Worm (Caenorhabditis elegans) whole organism, L3 larva: ENCODE measurements around the gene ZK662.2.

Experiments used
- R02D3.7 ChIP-seq: fragments of 150-350 bp; optimal IDR thresholded peaks from 2 replicates; lab custom pipeline; 2014; ENCODE audit warnings: missing biosample characterization, missing genetic modification characterization
- ZK546.5 ChIP-seq: sonication (generic microtip); optimal IDR thresholded peaks from 2 replicates; lab custom pipeline; 2017; ENCODE audit warnings: missing biosample characterization, missing genetic modification characterization
- aly-2 ChIP-seq: fragments of 150-350 bp; optimal IDR thresholded peaks from 2 replicates; lab custom pipeline; 2014; ENCODE audit warnings: missing biosample characterization, missing genetic modification characterization
- ceh-16 ChIP-seq: sonication (generic microtip); optimal IDR thresholded peaks from 2 replicates; lab custom pipeline; 2017; ENCODE audit warnings: missing biosample characterization, missing genetic modification characterization
- ceh-82 ChIP-seq: fragments of 150-350 bp; optimal IDR thresholded peaks from 2 replicates; lab custom pipeline; 2014; ENCODE audit warnings: missing biosample characterization, missing genetic modification characterization
- ceh-9 ChIP-seq: sonication (generic microtip); optimal IDR thresholded peaks from 2 replicates; lab custom pipeline; 2018; ENCODE audit warnings: missing biosample characterization, missing genetic modification characterization
- daf-12 ChIP-seq: fragments of 150-350 bp; optimal IDR thresholded peaks from 2 replicates; lab custom pipeline; 2014; ENCODE audit warnings: missing biosample characterization, missing genetic modification reagents, missing genetic modification characterization
- egl-27 ChIP-seq: sonication (generic microtip); optimal IDR thresholded peaks from 4 replicates; lab custom pipeline; 2017; ENCODE audit warnings: missing biosample characterization, missing genetic modification reagents, missing genetic modification characterization
- elt-1 ChIP-seq: fragments of 150-350 bp; optimal IDR thresholded peaks from 2 replicates; lab custom pipeline; 2014; ENCODE audit warnings: missing biosample characterization, missing genetic modification characterization
- elt-2 ChIP-seq: sonication (generic microtip); optimal IDR thresholded peaks from 2 replicates; lab custom pipeline; 2016; ENCODE audit warnings: missing genetic modification reagents, mild to moderate bottlenecking, missing genetic modification characterization, missing compliant biosample characterization
- elt-3 ChIP-seq, 3 experiments: fragments of 150-350 bp in 1 of 3; sonication (generic microtip) in 2 of 3; optimal IDR thresholded peaks; 2 replicates in 2 of 3; 4 replicates in 1 of 3; lab custom pipeline; 2014 to 2017; ENCODE audit warnings: missing biosample characterization in 3 of 3, missing genetic modification characterization in 3 of 3
- eor-1 ChIP-seq, 2 experiments: fragments of 150-350 bp; optimal IDR thresholded peaks; 2 replicates each; lab custom pipeline; 2014 to 2018; ENCODE audit warnings: missing biosample characterization in 2 of 2, missing genetic modification characterization in 2 of 2
- fkh-10 ChIP-seq: sonication (generic microtip); optimal IDR thresholded peaks from 2 replicates; lab custom pipeline; 2017; ENCODE audit warnings: missing biosample characterization, missing genetic modification reagents, missing genetic modification characterization
- fos-1 ChIP-seq: fragments of 150-350 bp; optimal IDR thresholded peaks from 2 replicates; lab custom pipeline; 2014; ENCODE audit warnings: missing biosample characterization, missing genetic modification characterization
- hmg-11 ChIP-seq: sonication (generic microtip); optimal IDR thresholded peaks from 2 replicates; lab custom pipeline; 2016; ENCODE audit warnings: missing genetic modification characterization, missing compliant biosample characterization
- jun-1 ChIP-seq: fragments of 150-350 bp; optimal IDR thresholded peaks from 2 replicates; lab custom pipeline; 2014; ENCODE audit warnings: missing biosample characterization, missing genetic modification reagents, missing genetic modification characterization
- lin-15B ChIP-seq: fragments of 150-350 bp; optimal IDR thresholded peaks from 2 replicates; lab custom pipeline; 2014; ENCODE audit warnings: missing biosample characterization, missing genetic modification characterization
- lin-39 ChIP-seq: fragments of 150-350 bp; optimal IDR thresholded peaks from 2 replicates; lab custom pipeline; 2018; ENCODE audit warnings: missing biosample characterization, missing genetic modification reagents, missing genetic modification characterization
- lsy-12 ChIP-seq: sonication (generic microtip); optimal IDR thresholded peaks from 2 replicates; lab custom pipeline; 2016; ENCODE audit warnings: mild to moderate bottlenecking, missing genetic modification characterization, missing compliant biosample characterization
- mdl-1 ChIP-seq: fragments of 150-350 bp; optimal IDR thresholded peaks from 2 replicates; lab custom pipeline; 2014; ENCODE audit warnings: missing biosample characterization, missing genetic modification characterization
- mml-1 ChIP-seq: fragments of 150-350 bp; sonication (generic microtip); optimal IDR thresholded peaks from 3 replicates; lab custom pipeline; 2014; ENCODE audit warnings: missing biosample characterization, missing genetic modification characterization
- nfya-1 ChIP-seq: sonication (generic microtip); optimal IDR thresholded peaks from 2 replicates; lab custom pipeline; 2017; ENCODE audit warnings: missing genetic modification characterization, mild to moderate bottlenecking, missing compliant biosample characterization, antibody characterized with exemption, moderate library complexity; ENCODE audit not compliant: insufficient read depth
- nhr-11 ChIP-seq: fragments of 150-350 bp; optimal IDR thresholded peaks from 2 replicates; lab custom pipeline; 2014; ENCODE audit warnings: missing biosample characterization, missing genetic modification characterization
- nhr-23 ChIP-seq: fragments of 150-350 bp; optimal IDR thresholded peaks from 2 replicates; lab custom pipeline; 2014; ENCODE audit warnings: missing biosample characterization, missing genetic modification reagents, missing genetic modification characterization
- nhr-237 ChIP-seq: fragments of 150-350 bp; optimal IDR thresholded peaks from 2 replicates; lab custom pipeline; 2014; ENCODE audit warnings: missing biosample characterization, missing genetic modification characterization
- nhr-28 ChIP-seq: fragments of 150-350 bp; optimal IDR thresholded peaks from 2 replicates; lab custom pipeline; 2014; ENCODE audit warnings: missing biosample characterization, missing genetic modification characterization
- nhr-67 ChIP-seq: fragments of 150-350 bp; optimal IDR thresholded peaks from 2 replicates; lab custom pipeline; 2014; ENCODE audit warnings: missing biosample characterization, missing genetic modification characterization
- nhr-76 ChIP-seq: fragments of 150-350 bp; sonication (generic microtip); optimal IDR thresholded peaks from 5 replicates; lab custom pipeline; 2014; ENCODE audit warnings: missing biosample characterization, missing genetic modification characterization
- pha-4 ChIP-seq: fragments of 150-350 bp; optimal IDR thresholded peaks from 2 replicates; lab custom pipeline; 2014; ENCODE audit warnings: missing biosample characterization, missing genetic modification reagents, missing genetic modification characterization
- snpc-4 ChIP-seq: fragments of 150-350 bp; optimal IDR thresholded peaks from 2 replicates; lab custom pipeline; 2014; ENCODE audit warnings: missing biosample characterization, missing genetic modification characterization
- unc-39 ChIP-seq: sonication (generic microtip); optimal IDR thresholded peaks from 4 replicates; lab custom pipeline; 2017; ENCODE audit warnings: missing biosample characterization, missing genetic modification characterization
- unc-62 ChIP-seq: fragments of 150-350 bp; sonication (generic microtip); optimal IDR thresholded peaks from 4 replicates; lab custom pipeline; 2014; ENCODE audit warnings: missing biosample characterization, missing genetic modification reagents, missing genetic modification characterization
- zag-1 ChIP-seq: fragments of 150-350 bp; optimal IDR thresholded peaks from 2 replicates; lab custom pipeline; 2014; ENCODE audit warnings: missing biosample characterization, missing genetic modification characterization
- ztf-4 ChIP-seq: fragments of 150-350 bp; optimal IDR thresholded peaks from 2 replicates; lab custom pipeline; 2014; ENCODE audit warnings: missing biosample characterization, missing genetic modification characterization

The ZK662.2 gene

ce11 chrX:15654969-15655368, 41.5 kb upstream of the ZK662.2 start:
- TF ChIP-seq ceh-9 (tag; lab: Kevin White, UChicago): no peak
- TF ChIP-seq lsy-12 (tag; lab: Kevin White, UChicago): no peak
- no peak for TF ChIP-seq mml-1 (tag; lab: Kevin White, UChicago)
- TF ChIP-seq lin-15B (tag; lab: Kevin White, UChicago): no peak
- no peak for TF ChIP-seq ceh-16 (tag; lab: Kevin White, UChicago)
- TF ChIP-seq mdl-1: no peak
- TF ChIP-seq daf-12: no peak
- no peak for TF ChIP-seq unc-39
- TF ChIP-seq egl-27 (tag; lab: Kevin White, UChicago): no peak
- no peak for TF ChIP-seq nhr-23 (tag; lab: Kevin White, UChicago)
- no peak for TF ChIP-seq nhr-28
- no peak for TF ChIP-seq nhr-67 (tag; lab: Kevin White, UChicago)
- no peak for TF ChIP-seq R02D3.7

DNA sequence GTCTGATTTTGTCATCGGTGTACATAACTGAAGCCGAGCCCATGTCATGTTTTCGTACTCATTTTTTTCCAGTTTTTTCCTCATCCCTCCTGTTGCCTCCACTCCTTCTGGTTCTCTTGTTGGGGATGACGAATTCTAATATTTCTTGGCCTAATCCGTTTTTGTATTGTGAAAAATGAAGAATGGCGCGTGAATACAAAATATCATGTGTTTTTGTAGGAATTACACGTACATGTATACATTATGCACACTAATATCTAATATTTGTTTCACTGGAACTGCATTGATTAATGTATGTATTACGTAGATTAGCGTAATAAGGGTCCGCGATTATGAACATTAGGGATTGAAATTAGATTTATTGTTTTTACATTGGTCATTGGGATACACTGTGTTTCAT, 40.9 kb upstream of the ZK662.2 start:
- TF ChIP-seq snpc-4 (tag; lab: Kevin White, UChicago) (no peak), mml-1 (tag; lab: Kevin White, UChicago) (no peak), elt-2 (tag; lab: Kevin White, UChicago) (no peak), nhr-76 (no peak), zag-1 (tag; lab: Kevin White, UChicago) (no peak), ZK546.5 (tag; lab: Kevin White, UChicago) (no peak), ceh-82 (no peak), aly-2 (tag; lab: Kevin White, UChicago) (no peak), ceh-16 (tag; lab: Kevin White, UChicago) (no peak)

ce11 chrX:15657773-15658172, 38.7 kb upstream of the ZK662.2 start:
- TF ChIP-seq fos-1 (tag; lab: Kevin White, UChicago) (no peak), nhr-28 (no peak), daf-12 (no peak), unc-39 (no peak), zag-1 (tag; lab: Kevin White, UChicago) (no peak), nhr-237 (tag; lab: Kevin White, UChicago) (no peak), lin-15B (tag; lab: Kevin White, UChicago) (no peak), lin-39 (tag; lab: Kevin White, UChicago) (no peak), eor-1 (tag; optimal IDR thresholded peaks at IDR 0.05; lab: Kevin White, UChicago) (no peak), nhr-11 (tag; lab: Kevin White, UChicago) (no peak), nhr-23 (tag; lab: Kevin White, UChicago) (no peak), ZK546.5 (tag; lab: Kevin White, UChicago) (no peak), egl-27 (tag; lab: Kevin White, UChicago) (no peak)

- TF ChIP-seq nhr-28: no peak
- peak; percentile 14 for TF ChIP-seq lin-39 (tag; lab: Kevin White, UChicago)
- TF ChIP-seq ztf-4 (tag; lab: Kevin White, UChicago): no peak
- TF ChIP-seq snpc-4 (tag; lab: Kevin White, UChicago): no peak
- TF ChIP-seq hmg-11 (tag; lab: Kevin White, UChicago): peak; percentile 6
- peak; percentile 44 for TF ChIP-seq fkh-10 (GFP tag; lab: Kevin White, UChicago)
- no peak for TF ChIP-seq elt-1
- no peak for TF ChIP-seq unc-62 (GFP tag; lab: Kevin White, UChicago)
- TF ChIP-seq elt-3 (tag; optimal IDR thresholded peaks at IDR 0.05; lab: Kevin White, UChicago): no peak
- no peak for TF ChIP-seq nhr-23 (tag; lab: Kevin White, UChicago)
- no peak for TF ChIP-seq nhr-76
- TF ChIP-seq pha-4 (tag; lab: Kevin White, UChicago): no peak
- TF ChIP-seq nfya-1 (tag; lab: Kevin White, UChicago): peak; percentile 25
- TF ChIP-seq ceh-82: no peak
- no peak for TF ChIP-seq jun-1 (tag; lab: Kevin White, UChicago)
These were observed 36.9 kb upstream of the ZK662.2 start for ce11 chrX:15659561-15659960.

- TF ChIP-seq zag-1 (tag; lab: Kevin White, UChicago) (no peak), snpc-4 (tag; lab: Kevin White, UChicago) (peak; percentile 41)
These were observed 32.8 kb upstream of the ZK662.2 start for ce11 chrX:15663740-15664139.
